Worm (Caenorhabditis elegans): ENCODE data around the gene Y44A6C.1.

DNA sequence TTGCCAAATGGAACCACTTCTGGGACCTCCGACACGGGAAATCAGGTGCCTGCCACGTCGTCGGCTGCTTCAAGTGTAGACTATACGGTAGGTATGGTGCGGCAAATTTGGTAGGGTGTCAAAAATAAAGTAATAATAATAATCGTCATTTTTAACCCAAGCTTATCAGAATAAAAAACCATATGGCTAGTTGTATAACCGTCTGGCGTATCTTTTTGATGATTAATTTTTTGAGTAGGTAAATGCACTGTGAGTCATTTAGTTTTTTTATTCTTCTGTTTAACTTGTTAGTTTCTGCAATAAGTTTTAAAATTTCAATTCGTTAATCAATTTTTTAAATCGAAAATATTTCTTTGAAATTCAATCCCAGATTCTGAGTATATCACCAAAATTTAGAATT is 41.8 kb downstream of the Y44A6C.1 start:
- TF ChIP-seq klf-2 (GFP tag; conservative IDR thresholded peaks at IDR 0.05) (no peak), flt-1 (GFP tag; IDR thresholded peaks at IDR 0.05) (no peak), ztf-29 (GFP tag; IDR thresholded peaks at IDR 0.05) (no peak)

Measured in whole organism, midembryonic.